Worm (Caenorhabditis elegans) whole organism, L3 larva: ENCODE results near the gene C17B7.9.
"Not testable (repeated sequence)": the region's sequence is repeated elsewhere in the genome, so short reads cannot be mapped to it uniquely, and the experiment has no call there.

Experiments used
- R02D3.7 ChIP-seq: fragments of 150-350 bp; optimal IDR thresholded peaks from 2 replicates; lab custom pipeline; 2014; ENCODE audit warnings: missing biosample characterization, missing genetic modification characterization
- ZK546.5 ChIP-seq: sonication (generic microtip); optimal IDR thresholded peaks from 2 replicates; lab custom pipeline; 2017; ENCODE audit warnings: missing biosample characterization, missing genetic modification characterization
- aly-2 ChIP-seq: fragments of 150-350 bp; optimal IDR thresholded peaks from 2 replicates; lab custom pipeline; 2014; ENCODE audit warnings: missing biosample characterization, missing genetic modification characterization
- ceh-16 ChIP-seq: sonication (generic microtip); optimal IDR thresholded peaks from 2 replicates; lab custom pipeline; 2017; ENCODE audit warnings: missing biosample characterization, missing genetic modification characterization
- ceh-82 ChIP-seq: fragments of 150-350 bp; optimal IDR thresholded peaks from 2 replicates; lab custom pipeline; 2014; ENCODE audit warnings: missing biosample characterization, missing genetic modification characterization
- egl-27 ChIP-seq: sonication (generic microtip); optimal IDR thresholded peaks from 4 replicates; lab custom pipeline; 2017; ENCODE audit warnings: missing biosample characterization, missing genetic modification reagents, missing genetic modification characterization
- egl-5 ChIP-seq: fragments of 150-350 bp; optimal IDR thresholded peaks from 2 replicates; lab custom pipeline; 2017; ENCODE audit warnings: missing biosample characterization, missing genetic modification reagents, missing genetic modification characterization, inconsistent platforms
- elt-1 ChIP-seq: fragments of 150-350 bp; optimal IDR thresholded peaks from 2 replicates; lab custom pipeline; 2014; ENCODE audit warnings: missing biosample characterization, missing genetic modification characterization
- fkh-10 ChIP-seq: sonication (generic microtip); optimal IDR thresholded peaks from 2 replicates; lab custom pipeline; 2017; ENCODE audit warnings: missing biosample characterization, missing genetic modification reagents, missing genetic modification characterization
- fkh-2 ChIP-seq: fragments of 150-350 bp; optimal IDR thresholded peaks from 2 replicates; lab custom pipeline; 2014; ENCODE audit warnings: missing biosample characterization, missing genetic modification reagents, missing genetic modification characterization
- fos-1 ChIP-seq: fragments of 150-350 bp; optimal IDR thresholded peaks from 2 replicates; lab custom pipeline; 2014; ENCODE audit warnings: missing biosample characterization, missing genetic modification characterization
- hmg-11 ChIP-seq: sonication (generic microtip); optimal IDR thresholded peaks from 2 replicates; lab custom pipeline; 2016; ENCODE audit warnings: missing genetic modification characterization, missing compliant biosample characterization
- jun-1 ChIP-seq: fragments of 150-350 bp; optimal IDR thresholded peaks from 2 replicates; lab custom pipeline; 2014; ENCODE audit warnings: missing biosample characterization, missing genetic modification reagents, missing genetic modification characterization
- lin-15B ChIP-seq: fragments of 150-350 bp; optimal IDR thresholded peaks from 2 replicates; lab custom pipeline; 2014; ENCODE audit warnings: missing biosample characterization, missing genetic modification characterization
- lin-39 ChIP-seq: fragments of 150-350 bp; optimal IDR thresholded peaks from 2 replicates; lab custom pipeline; 2018; ENCODE audit warnings: missing biosample characterization, missing genetic modification reagents, missing genetic modification characterization
- lsy-12 ChIP-seq: sonication (generic microtip); optimal IDR thresholded peaks from 2 replicates; lab custom pipeline; 2016; ENCODE audit warnings: mild to moderate bottlenecking, missing genetic modification characterization, missing compliant biosample characterization
- mml-1 ChIP-seq: fragments of 150-350 bp; sonication (generic microtip); optimal IDR thresholded peaks from 3 replicates; lab custom pipeline; 2014; ENCODE audit warnings: missing biosample characterization, missing genetic modification characterization
- nfya-1 ChIP-seq: sonication (generic microtip); optimal IDR thresholded peaks from 2 replicates; lab custom pipeline; 2017; ENCODE audit warnings: missing genetic modification characterization, mild to moderate bottlenecking, missing compliant biosample characterization, antibody characterized with exemption, moderate library complexity; ENCODE audit not compliant: insufficient read depth
- nhr-11 ChIP-seq: fragments of 150-350 bp; optimal IDR thresholded peaks from 2 replicates; lab custom pipeline; 2014; ENCODE audit warnings: missing biosample characterization, missing genetic modification characterization
- nhr-12 ChIP-seq: fragments of 150-350 bp; optimal IDR thresholded peaks from 2 replicates; lab custom pipeline; 2014; ENCODE audit warnings: missing biosample characterization, missing genetic modification characterization
- nhr-23 ChIP-seq: fragments of 150-350 bp; optimal IDR thresholded peaks from 2 replicates; lab custom pipeline; 2014; ENCODE audit warnings: missing biosample characterization, missing genetic modification reagents, missing genetic modification characterization
- nhr-237 ChIP-seq: fragments of 150-350 bp; optimal IDR thresholded peaks from 2 replicates; lab custom pipeline; 2014; ENCODE audit warnings: missing biosample characterization, missing genetic modification characterization
- nhr-25 ChIP-seq: sonication (generic microtip); optimal IDR thresholded peaks from 2 replicates; lab custom pipeline; 2017; ENCODE audit warnings: missing biosample characterization, missing genetic modification characterization
- nhr-28 ChIP-seq: fragments of 150-350 bp; optimal IDR thresholded peaks from 2 replicates; lab custom pipeline; 2014; ENCODE audit warnings: missing biosample characterization, missing genetic modification characterization
- nhr-43 ChIP-seq: sonication (generic microtip); optimal IDR thresholded peaks from 2 replicates; lab custom pipeline; 2016; ENCODE audit warnings: mild to moderate bottlenecking, missing genetic modification characterization, missing compliant biosample characterization; ENCODE audit not compliant: poor library complexity, severe bottlenecking
- nhr-76 ChIP-seq: fragments of 150-350 bp; sonication (generic microtip); optimal IDR thresholded peaks from 5 replicates; lab custom pipeline; 2014; ENCODE audit warnings: missing biosample characterization, missing genetic modification characterization
- nhr-77 ChIP-seq: fragments of 150-350 bp; optimal IDR thresholded peaks from 2 replicates; lab custom pipeline; 2014; ENCODE audit warnings: missing biosample characterization, missing genetic modification characterization
- pha-4 ChIP-seq: fragments of 150-350 bp; optimal IDR thresholded peaks from 2 replicates; lab custom pipeline; 2014; ENCODE audit warnings: missing biosample characterization, missing genetic modification reagents, missing genetic modification characterization
- pqm-1 ChIP-seq: fragments of 150-350 bp; optimal IDR thresholded peaks from 2 replicates; lab custom pipeline; 2017; ENCODE audit warnings: missing biosample characterization, missing genetic modification characterization, inconsistent platforms
- sea-2 ChIP-seq: fragments of 150-350 bp; sonication (generic microtip); optimal IDR thresholded peaks from 4 replicates; lab custom pipeline; 2014; ENCODE audit warnings: missing biosample characterization, missing genetic modification reagents, missing genetic modification characterization
- snpc-4 ChIP-seq: fragments of 150-350 bp; optimal IDR thresholded peaks from 2 replicates; lab custom pipeline; 2014; ENCODE audit warnings: missing biosample characterization, missing genetic modification characterization
- unc-39 ChIP-seq: sonication (generic microtip); optimal IDR thresholded peaks from 4 replicates; lab custom pipeline; 2017; ENCODE audit warnings: missing biosample characterization, missing genetic modification characterization
- unc-62 ChIP-seq: fragments of 150-350 bp; sonication (generic microtip); optimal IDR thresholded peaks from 4 replicates; lab custom pipeline; 2014; ENCODE audit warnings: missing biosample characterization, missing genetic modification reagents, missing genetic modification characterization
- zag-1 ChIP-seq: fragments of 150-350 bp; optimal IDR thresholded peaks from 2 replicates; lab custom pipeline; 2014; ENCODE audit warnings: missing biosample characterization, missing genetic modification characterization
- ztf-11 ChIP-seq: fragments of 150-350 bp; optimal IDR thresholded peaks from 2 replicates; lab custom pipeline; 2014; ENCODE audit warnings: missing biosample characterization, missing genetic modification characterization
- ztf-4 ChIP-seq: fragments of 150-350 bp; optimal IDR thresholded peaks from 2 replicates; lab custom pipeline; 2014; ENCODE audit warnings: missing biosample characterization, missing genetic modification characterization

Gene C17B7.9

DNA sequence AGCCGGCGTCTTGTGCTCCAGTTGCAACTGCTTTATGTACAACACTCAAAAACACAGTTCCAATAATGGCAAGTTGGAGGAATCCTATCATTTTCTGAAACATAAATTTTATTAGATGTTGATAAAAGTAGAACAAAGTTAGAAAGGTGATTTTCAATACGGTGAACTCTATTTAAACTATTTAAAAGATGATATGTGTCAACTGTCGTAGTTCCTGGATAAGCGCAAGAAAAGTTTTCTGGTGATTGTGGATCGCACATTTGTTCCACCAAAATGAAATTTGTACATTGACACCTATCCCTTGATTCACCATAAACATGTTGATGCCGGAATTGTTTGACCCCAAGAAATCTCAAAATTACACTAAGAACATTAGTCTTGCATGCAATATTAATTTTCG lies at the start of gene C17B7.9:
TSS of gene C17B7.9 (minus strand) at position 101 of the 400 bp plus-strand sequence.
- no peak for TF ChIP-seq lin-15B (tag; lab: Kevin White, UChicago)
- TF ChIP-seq nfya-1, result no peak
- TF ChIP-seq lin-39, result no peak
- no peak for TF ChIP-seq unc-39 (tag; lab: Kevin White, UChicago)
- no peak for TF ChIP-seq nhr-11
- no peak for TF ChIP-seq nhr-76 (tag; lab: Kevin White, UChicago)
- no peak for TF ChIP-seq zag-1 (tag; lab: Kevin White, UChicago)
- no peak for TF ChIP-seq fos-1 (tag; lab: Kevin White, UChicago)
- no peak for TF ChIP-seq nhr-28 (tag; lab: Kevin White, UChicago)
- TF ChIP-seq elt-1 (tag; lab: Kevin White, UChicago), result no peak
- no peak for TF ChIP-seq nhr-77 (tag; lab: Kevin White, UChicago)
- no peak for TF ChIP-seq pqm-1 (tag; lab: Kevin White, UChicago)
- no peak for TF ChIP-seq fkh-2
- no peak for TF ChIP-seq nhr-12 (tag; lab: Kevin White, UChicago)
- no peak for TF ChIP-seq fkh-10 (GFP tag; lab: Kevin White, UChicago)
- no peak for TF ChIP-seq sea-2
- TF ChIP-seq ZK546.5 (tag; lab: Kevin White, UChicago), result no peak

ce11 chrV:3376973-3377372 lies 45.0 kb upstream of the C17B7.9 start, which contains the start of gene srbc-2:
Gene srbc-2 (minus strand): TSS chrV:3377073.
- no peak for TF ChIP-seq ZK546.5 (tag; lab: Kevin White, UChicago)
- TF ChIP-seq nfya-1, result no peak
- no peak for TF ChIP-seq unc-62 (GFP tag; lab: Kevin White, UChicago)
- TF ChIP-seq aly-2 (tag; lab: Kevin White, UChicago), result no peak
- TF ChIP-seq R02D3.7, result no peak
- no peak for TF ChIP-seq nhr-12 (tag; lab: Kevin White, UChicago)
- TF ChIP-seq sea-2, result no peak
- no peak for TF ChIP-seq nhr-23 (tag; lab: Kevin White, UChicago)
- no peak for TF ChIP-seq nhr-76 (tag; lab: Kevin White, UChicago)
- no peak for TF ChIP-seq egl-5 (tag; lab: Kevin White, UChicago)
- no peak for TF ChIP-seq mml-1
- no peak for TF ChIP-seq lin-39
- no peak for TF ChIP-seq pha-4
- no peak for TF ChIP-seq pqm-1 (tag; lab: Kevin White, UChicago)
- TF ChIP-seq unc-39 (tag; lab: Kevin White, UChicago), result no peak
- TF ChIP-seq ztf-11, result no peak

DNA sequence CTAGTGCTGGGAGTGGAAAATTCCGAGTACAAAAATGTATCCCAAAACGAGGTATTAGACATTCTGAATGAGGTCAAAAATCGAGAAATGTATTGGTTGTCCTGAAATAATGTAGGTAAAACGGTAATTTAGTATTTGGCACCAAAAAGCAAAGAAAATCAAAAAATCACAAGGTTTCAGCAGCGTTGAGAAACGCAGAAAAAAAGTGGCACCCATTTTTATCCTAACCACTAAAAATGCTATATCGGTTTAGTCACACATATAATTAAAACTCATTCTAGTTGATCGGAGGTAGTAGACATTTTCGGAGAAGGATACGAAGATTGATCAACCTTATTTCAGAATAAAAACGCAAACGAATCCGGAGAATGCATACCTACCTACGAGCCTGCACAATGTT lies 40.8 kb upstream of the C17B7.9 start, which contains the start of gene srx-121:
TSS of gene srx-121 (minus strand) at position 101 of the 400 bp plus-strand sequence.
- TF ChIP-seq nfya-1 (no peak), snpc-4 (no peak), lin-39 (no peak), jun-1 (tag; lab: Kevin White, UChicago) (no peak), nhr-237 (tag; lab: Kevin White, UChicago) (no peak), nhr-11 (no peak), nhr-28 (tag; lab: Kevin White, UChicago) (no peak), nhr-25 (tag; lab: Kevin White, UChicago) (no peak), lsy-12 (no peak), ztf-4 (tag; lab: Kevin White, UChicago) (no peak), nhr-77 (tag; lab: Kevin White, UChicago) (no peak), ceh-82 (no peak), elt-1 (tag; lab: Kevin White, UChicago) (no peak), hmg-11 (no peak), nhr-43 (no peak), nhr-12 (tag; lab: Kevin White, UChicago) (no peak), nhr-76 (tag; lab: Kevin White, UChicago) (no peak), egl-27 (tag; lab: Kevin White, UChicago) (no peak), pha-4 (no peak)

ce11 chrV:3367773-3368172 lies 35.9 kb upstream of the C17B7.9 start, which contains the start of gene C04E12.2:
Gene C04E12.2 (plus strand): TSS chrV:3368073.
- not testable (repeated sequence) for TF ChIP-seq nhr-12 (tag; lab: Kevin White, UChicago); ceh-16; unc-62 (GFP tag; lab: Kevin White, UChicago)
